Fruit fly (Drosophila melanogaster): Measurements from ENCODE around the gene Cap-D3.
A peak's percentile ranks its signal among the peaks of the same experiment; 100 is the strongest.

Gene Cap-D3

dm6 chr2L:5550735-5551134, 25.0 kb downstream of the Cap-D3 start, which contains the start of gene CG14014:
Gene CG14014, minus strand, starts transcription at chr2L:5550835.
- TF ChIP-seq CG8319 (GFP tag; optimal IDR thresholded peaks at IDR 0.05) (no peak), Gug (GFP tag; IDR thresholded peaks at IDR 0.05) (no peak), CG6808 (GFP tag; optimal IDR thresholded peaks at IDR 0.05) (no peak), CG11294 (GFP tag; IDR thresholded peaks at IDR 0.05) (no peak)

- TF ChIP-seq Ets96B (tag; optimal IDR thresholded peaks at IDR 0.05): no peak
These were observed 25.8 kb downstream of the Cap-D3 start, which contains the start of gene CG18269 for dm6 chr2L:5551538-5551937. Gene CG18269, plus strand, starts transcription at chr2L:5551838.

- TF ChIP-seq dac (GFP tag; optimal IDR thresholded peaks at IDR 0.05): no peak
- TF ChIP-seq Met (GFP tag; optimal IDR thresholded peaks at IDR 0.05): no peak
- TF ChIP-seq Sox14 (GFP tag; optimal IDR thresholded peaks at IDR 0.05): no peak
- no peak for TF ChIP-seq Gug (GFP tag; IDR thresholded peaks at IDR 0.05)
- no peak for TF ChIP-seq cyc (GFP tag; optimal IDR thresholded peaks at IDR 0.05)
- TF ChIP-seq Hr39 (GFP tag; optimal IDR thresholded peaks at IDR 0.05): no peak
- no peak for TF ChIP-seq CG32006 (GFP tag; optimal IDR thresholded peaks at IDR 0.05)
- TF ChIP-seq net (GFP tag; optimal IDR thresholded peaks at IDR 0.05): no peak
These were observed 28.0 kb downstream of the Cap-D3 start, which contains the start of the genes CG14013 and CG14017 for dm6 chr2L:5553750-5554149. Gene CG14013, minus strand, starts transcription at chr2L:5553850. Gene CG14017, plus strand, starts transcription at chr2L:5553897.

- TF ChIP-seq CG8632 (GFP tag; optimal IDR thresholded peaks at IDR 0.05) (no peak), CG34406 (GFP tag; optimal IDR thresholded peaks at IDR 0.05) (no peak), pdm3 (GFP tag; optimal IDR thresholded peaks at IDR 0.05) (no peak), Met (GFP tag; optimal IDR thresholded peaks at IDR 0.05) (no peak), Sox102F (GFP tag; optimal IDR thresholded peaks at IDR 0.05) (no peak), achi (GFP tag; optimal IDR thresholded peaks at IDR 0.05) (no peak), dsx (GFP tag; optimal IDR thresholded peaks at IDR 0.05; ENCODE audit: poor library complexity, severe bottlenecking) (no peak), OdsH (GFP tag; optimal IDR thresholded peaks at IDR 0.05) (no peak), fd85E (GFP tag; optimal IDR thresholded peaks at IDR 0.05) (no peak), Eip93F (GFP tag; optimal IDR thresholded peaks at IDR 0.05) (no peak), Sox14 (GFP tag; optimal IDR thresholded peaks at IDR 0.05) (no peak), CG31627 (GFP tag; optimal IDR thresholded peaks at IDR 0.05) (no peak), Hr4 (GFP tag; optimal IDR thresholded peaks at IDR 0.05) (no peak)
These were observed 29.1 kb downstream of the Cap-D3 start, which contains the start of gene GluRIIA for dm6 chr2L:5554818-5555217. Gene GluRIIA, plus strand, starts transcription at chr2L:5555072.

dm6 chr2L:5558809-5559392, 33.2 kb downstream of the Cap-D3 start, which contains the start of gene GluRIIB:
Gene GluRIIB, plus strand, starts transcription at chr2L:5559342.
- TF ChIP-seq Eip75B (GFP tag; optimal IDR thresholded peaks at IDR 0.05) (no peak), dac (GFP tag; optimal IDR thresholded peaks at IDR 0.05) (no peak), dsx (GFP tag; optimal IDR thresholded peaks at IDR 0.05; ENCODE audit: poor library complexity, severe bottlenecking) (no peak), CG8119 (GFP tag; IDR thresholded peaks at IDR 0.05) (no peak), OdsH (GFP tag; optimal IDR thresholded peaks at IDR 0.05) (no peak), Eip93F (GFP tag; optimal IDR thresholded peaks at IDR 0.05) (no peak), topi (GFP tag; optimal IDR thresholded peaks at IDR 0.05) (no peak), Met (GFP tag; optimal IDR thresholded peaks at IDR 0.05) (no peak)

- TF ChIP-seq CG3032 (tag; optimal IDR thresholded peaks at IDR 0.05): no peak
- TF ChIP-seq Sox14 (GFP tag; optimal IDR thresholded peaks at IDR 0.05): peak; percentile 12
- no peak for TF ChIP-seq fkh (GFP tag; optimal IDR thresholded peaks at IDR 0.05)
- peak; percentile 10 for TF ChIP-seq topi (GFP tag; optimal IDR thresholded peaks at IDR 0.05)
- TF ChIP-seq acj6 (GFP tag; optimal IDR thresholded peaks at IDR 0.05): peak; percentile 52
- TF ChIP-seq Sox102F (GFP tag; optimal IDR thresholded peaks at IDR 0.05): no peak
- TF ChIP-seq CG11294 (GFP tag; IDR thresholded peaks at IDR 0.05): peak; percentile 77
- peak; percentile 46 for TF ChIP-seq OdsH (GFP tag; optimal IDR thresholded peaks at IDR 0.05)
- TF ChIP-seq CG1621 (tag; optimal IDR thresholded peaks at IDR 0.05): peak; percentile 41
- TF ChIP-seq CG6792 (GFP tag; optimal IDR thresholded peaks at IDR 0.05): peak; percentile 35
- peak; percentile 86 for TF ChIP-seq CG6163 (GFP tag; IDR thresholded peaks at IDR 0.05)
- TF ChIP-seq Eip75B (GFP tag; optimal IDR thresholded peaks at IDR 0.05): peak; percentile 24
- TF ChIP-seq pdm3 (GFP tag; optimal IDR thresholded peaks at IDR 0.05): peak; percentile 43
- TF ChIP-seq CG31627 (GFP tag; optimal IDR thresholded peaks at IDR 0.05): no peak
- TF ChIP-seq CG8319 (GFP tag; optimal IDR thresholded peaks at IDR 0.05): no peak
- TF ChIP-seq Ets21C (GFP tag; optimal IDR thresholded peaks at IDR 0.05): no peak
- TF ChIP-seq CG4318 (GFP tag; optimal IDR thresholded peaks at IDR 0.05): no peak
- no peak for TF ChIP-seq CG6854 (GFP tag; optimal IDR thresholded peaks at IDR 0.05)
- peak; percentile 50 for TF ChIP-seq CG6276 (GFP tag; optimal IDR thresholded peaks at IDR 0.05)
- peak; percentile 52 for TF ChIP-seq CG10631 (GFP tag; optimal IDR thresholded peaks at IDR 0.05)
- no peak for TF ChIP-seq Eip93F (GFP tag; optimal IDR thresholded peaks at IDR 0.05)
- TF ChIP-seq net (GFP tag; optimal IDR thresholded peaks at IDR 0.05): peak; percentile 15
- peak; percentile 19 for TF ChIP-seq fd59A (GFP tag; optimal IDR thresholded peaks at IDR 0.05)
- TF ChIP-seq Hr39 (GFP tag; optimal IDR thresholded peaks at IDR 0.05): no peak
- peak; percentile 42 for TF ChIP-seq dsx (GFP tag; optimal IDR thresholded peaks at IDR 0.05; ENCODE audit: poor library complexity, severe bottlenecking)
These were observed 41.4 kb downstream of the Cap-D3 start for dm6 chr2L:5567103-5567502.

All from whole organism, prepupa.